Fruit fly (Drosophila melanogaster) whole organism, prepupa: ENCODE results near the gene CG7601.
A peak's percentile ranks its signal among the peaks of the same experiment; 100 is the strongest.

Experiments
- Blimp-1 ChIP-seq: fragments of 200-800 bp; sonication (Bioruptor generic); optimal IDR thresholded peaks from 3 replicates; lab custom pipeline; 2017; ENCODE audit warnings: missing biosample characterization, missing genetic modification characterization, mild to moderate bottlenecking, moderate library complexity, missing genetic modification reagents
- CG10631 ChIP-seq: fragments of 200-800 bp; sonication (Bioruptor generic); optimal IDR thresholded peaks from 2 replicates; lab custom pipeline; 2016; ENCODE audit warnings: missing biosample characterization, missing genetic modification characterization
- CG10669 ChIP-seq: fragments of 200-800 bp; sonication (Bioruptor generic); optimal IDR thresholded peaks from 3 replicates; lab custom pipeline; 2018; ENCODE audit warnings: missing biosample characterization, mild to moderate bottlenecking, missing genetic modification characterization, moderate library complexity
- CG11294 ChIP-seq: fragments of 200-800 bp; sonication (Bioruptor generic); IDR thresholded peaks from 2 replicates; pipeline ENCODE4 v1.3.6; 2022; ENCODE audit warnings: missing biosample characterization, missing genetic modification characterization
- CG11762 ChIP-seq: fragments of 200-800 bp; sonication (Bioruptor generic); optimal IDR thresholded peaks from 3 replicates; lab custom pipeline; 2016; ENCODE audit warnings: missing biosample characterization, missing genetic modification characterization; ENCODE audit not compliant: insufficient read depth
- CG15336 ChIP-seq: fragments of 200-800 bp; sonication (Bioruptor generic); IDR thresholded peaks from 2 replicates; pipeline ENCODE4 v1.3.6; 2022; ENCODE audit warnings: missing biosample characterization, missing genetic modification characterization
- CG1621 ChIP-seq: fragments of 200-800 bp; sonication (Bioruptor generic); optimal IDR thresholded peaks from 3 replicates; lab custom pipeline; 2018; ENCODE audit warnings: missing biosample characterization, mild to moderate bottlenecking, missing genetic modification characterization
- CG16779 ChIP-seq: fragments of 200-800 bp; sonication (Bioruptor generic); optimal IDR thresholded peaks from 3 replicates; lab custom pipeline; 2017; ENCODE audit warnings: missing biosample characterization, mild to moderate bottlenecking, missing genetic modification characterization
- CG3032 ChIP-seq: fragments of 200-800 bp; optimal IDR thresholded peaks from 2 replicates; lab custom pipeline; 2019; ENCODE audit warnings: missing biosample characterization, mild to moderate bottlenecking, missing genetic modification characterization, moderate library complexity
- CG31627 ChIP-seq: fragments of 200-800 bp; sonication (Bioruptor generic); optimal IDR thresholded peaks from 3 replicates; lab custom pipeline; 2016; ENCODE audit warnings: missing biosample characterization, missing genetic modification characterization
- CG32006 ChIP-seq: fragments of 200-800 bp; sonication (Bioruptor generic); optimal IDR thresholded peaks from 3 replicates; lab custom pipeline; 2017; ENCODE audit warnings: missing biosample characterization, mild to moderate bottlenecking, missing genetic modification characterization
- CG4318 ChIP-seq: fragments of 200-800 bp; sonication (Bioruptor generic); optimal IDR thresholded peaks from 3 replicates; lab custom pipeline; 2017; ENCODE audit warnings: missing biosample characterization, mild to moderate bottlenecking, missing genetic modification characterization
- CG6163 ChIP-seq: fragments of 200-800 bp; sonication (Bioruptor generic); IDR thresholded peaks from 3 replicates; pipeline ENCODE4 v1.3.6; 2022; ENCODE audit warnings: missing biosample characterization, missing genetic modification characterization
- CG6808 ChIP-seq: fragments of 200-800 bp; sonication (Bioruptor generic); optimal IDR thresholded peaks from 3 replicates; lab custom pipeline; 2017; ENCODE audit warnings: missing biosample characterization, missing genetic modification characterization, mild to moderate bottlenecking, moderate library complexity, missing genetic modification reagents
- CG6854 ChIP-seq: fragments of 200-800 bp; sonication (Bioruptor generic); optimal IDR thresholded peaks from 2 replicates; lab custom pipeline; 2017; ENCODE audit warnings: missing biosample characterization, mild to moderate bottlenecking, missing genetic modification characterization
- CG7368 ChIP-seq: fragments of 200-800 bp; sonication (Bioruptor generic); optimal IDR thresholded peaks from 3 replicates; lab custom pipeline; 2016; ENCODE audit warnings: missing biosample characterization, missing genetic modification characterization
- CG8119 ChIP-seq: fragments of 200-800 bp; sonication (Bioruptor generic); IDR thresholded peaks from 3 replicates; pipeline ENCODE4 v1.3.6; 2022; ENCODE audit warnings: missing biosample characterization, missing genetic modification characterization
- CG8319 ChIP-seq: fragments of 200-800 bp; sonication (Bioruptor generic); optimal IDR thresholded peaks from 3 replicates; lab custom pipeline; 2016; ENCODE audit warnings: missing biosample characterization, missing genetic modification characterization
- CG8632 ChIP-seq: fragments of 200-800 bp; sonication (Bioruptor generic); optimal IDR thresholded peaks from 3 replicates; lab custom pipeline; 2016; ENCODE audit warnings: missing biosample characterization, missing genetic modification characterization
- CG9139 ChIP-seq: fragments of 200-800 bp; sonication (Bioruptor generic); optimal IDR thresholded peaks from 3 replicates; lab custom pipeline; 2017; ENCODE audit warnings: missing biosample characterization, mild to moderate bottlenecking, missing genetic modification characterization
- Eip75B ChIP-seq: fragments of 200-800 bp; sonication (Bioruptor generic); optimal IDR thresholded peaks from 3 replicates; lab custom pipeline; 2016; ENCODE audit warnings: missing biosample characterization, missing genetic modification characterization
- Eip93F ChIP-seq: fragments of 200-800 bp; sonication (Bioruptor generic); optimal IDR thresholded peaks from 2 replicates; lab custom pipeline; 2016; ENCODE audit warnings: missing biosample characterization, mild to moderate bottlenecking, missing genetic modification characterization
- Ets96B ChIP-seq: fragments of 200-800 bp; optimal IDR thresholded peaks from 2 replicates; lab custom pipeline; 2019; ENCODE audit warnings: missing biosample characterization, mild to moderate bottlenecking, missing genetic modification characterization, moderate library complexity
- Gug ChIP-seq: fragments of 200-800 bp; sonication (Bioruptor generic); IDR thresholded peaks from 2 replicates; pipeline ENCODE4 v1.3.6; 2022; ENCODE audit warnings: missing biosample characterization, missing genetic modification characterization
- Hr38 ChIP-seq: sonication (Bioruptor generic); optimal IDR thresholded peaks from 2 replicates; lab custom pipeline; 2016; ENCODE audit warnings: missing biosample characterization, missing genetic modification characterization
- Hr39 ChIP-seq: fragments of 200-800 bp; sonication (Bioruptor generic); optimal IDR thresholded peaks from 2 replicates; lab custom pipeline; 2016; ENCODE audit warnings: missing biosample characterization, missing genetic modification characterization
- Hr4 ChIP-seq: fragments of 200-800 bp; sonication (Bioruptor generic); optimal IDR thresholded peaks from 3 replicates; lab custom pipeline; 2016; ENCODE audit warnings: missing biosample characterization, missing genetic modification characterization
- Lpt ChIP-seq: fragments of 200-800 bp; sonication (Bioruptor generic); optimal IDR thresholded peaks from 3 replicates; lab custom pipeline; 2016; ENCODE audit warnings: missing biosample characterization, missing genetic modification characterization
- Met ChIP-seq: fragments of 200-800 bp; sonication (Bioruptor generic); optimal IDR thresholded peaks from 3 replicates; lab custom pipeline; 2016; ENCODE audit warnings: missing biosample characterization, missing genetic modification characterization
- OdsH ChIP-seq: fragments of 200-800 bp; sonication (Bioruptor generic); optimal IDR thresholded peaks from 3 replicates; lab custom pipeline; 2016; ENCODE audit warnings: missing biosample characterization, missing genetic modification characterization
- Smox ChIP-seq: fragments of 200-800 bp; sonication (Bioruptor generic); optimal IDR thresholded peaks from 3 replicates; lab custom pipeline; 2016; ENCODE audit warnings: missing biosample characterization, missing genetic modification characterization
- Sox102F ChIP-seq: fragments of 200-800 bp; sonication (Bioruptor generic); optimal IDR thresholded peaks from 2 replicates; lab custom pipeline; 2016; ENCODE audit warnings: missing biosample characterization, mild to moderate bottlenecking, missing genetic modification characterization
- Sox14 ChIP-seq: fragments of 200-800 bp; sonication (Bioruptor generic); optimal IDR thresholded peaks from 3 replicates; lab custom pipeline; 2016; ENCODE audit warnings: missing biosample characterization, missing genetic modification characterization
- Sox15 ChIP-seq: fragments of 200-800 bp; sonication (Bioruptor generic); optimal IDR thresholded peaks from 3 replicates; lab custom pipeline; 2016; ENCODE audit warnings: missing biosample characterization, missing genetic modification characterization
- achi ChIP-seq: fragments of 200-800 bp; sonication (Bioruptor generic); optimal IDR thresholded peaks from 3 replicates; lab custom pipeline; 2016; ENCODE audit warnings: missing biosample characterization, missing genetic modification characterization
- acj6 ChIP-seq: fragments of 200-800 bp; sonication (Bioruptor generic); optimal IDR thresholded peaks from 3 replicates; lab custom pipeline; 2016; ENCODE audit warnings: missing biosample characterization, missing genetic modification characterization
- cyc ChIP-seq: fragments of 200-800 bp; sonication (Bioruptor generic); optimal IDR thresholded peaks from 3 replicates; lab custom pipeline; 2016; ENCODE audit warnings: missing biosample characterization, missing genetic modification characterization
- dac ChIP-seq: fragments of 200-800 bp; sonication (Bioruptor generic); optimal IDR thresholded peaks from 2 replicates; lab custom pipeline; 2017; ENCODE audit warnings: missing biosample characterization, mild to moderate bottlenecking, missing genetic modification characterization
- eg ChIP-seq: fragments of 200-800 bp; sonication (Bioruptor generic); IDR thresholded peaks from 3 replicates; pipeline ENCODE4 v1.3.6; 2022; ENCODE audit warnings: missing biosample characterization, missing genetic modification characterization
- fd59A ChIP-seq: fragments of 200-800 bp; sonication (Bioruptor generic); optimal IDR thresholded peaks from 2 replicates; lab custom pipeline; 2017; ENCODE audit warnings: missing biosample characterization, mild to moderate bottlenecking, missing genetic modification characterization, missing genetic modification reagents
- fkh ChIP-seq: fragments of 200-800 bp; sonication (Bioruptor generic); optimal IDR thresholded peaks from 3 replicates; lab custom pipeline; 2017; ENCODE audit warnings: missing biosample characterization, mild to moderate bottlenecking, missing genetic modification characterization, moderate library complexity
- lz ChIP-seq: fragments of 200-800 bp; sonication (Bioruptor generic); optimal IDR thresholded peaks from 3 replicates; lab custom pipeline; 2016; ENCODE audit warnings: missing biosample characterization, missing genetic modification characterization
- net ChIP-seq: fragments of 200-800 bp; sonication (Bioruptor generic); optimal IDR thresholded peaks from 3 replicates; lab custom pipeline; 2016; ENCODE audit warnings: missing biosample characterization, missing genetic modification characterization
- pdm3 ChIP-seq: fragments of 200-800 bp; sonication (Bioruptor generic); optimal IDR thresholded peaks from 3 replicates; lab custom pipeline; 2016; ENCODE audit warnings: missing biosample characterization, missing genetic modification characterization
- salr ChIP-seq, 2 experiments: fragments of 200-800 bp; sonication (Bioruptor generic); optimal IDR thresholded peaks; 3 replicates each; lab custom pipeline; 2016 to 2018; ENCODE audit warnings: missing biosample characterization in 2 of 2, missing genetic modification characterization in 2 of 2, mild to moderate bottlenecking in 1 of 2
- spab ChIP-seq: fragments of 200-800 bp; sonication (Bioruptor generic); optimal IDR thresholded peaks from 2 replicates; lab custom pipeline; 2017; ENCODE audit warnings: missing biosample characterization, mild to moderate bottlenecking, missing genetic modification characterization, missing genetic modification reagents
- topi ChIP-seq: fragments of 200-800 bp; sonication (Bioruptor generic); optimal IDR thresholded peaks from 3 replicates; lab custom pipeline; 2016; ENCODE audit warnings: missing biosample characterization, missing genetic modification characterization
- vri ChIP-seq: fragments of 200-800 bp; sonication (Bioruptor generic); optimal IDR thresholded peaks from 3 replicates; lab custom pipeline; 2016; ENCODE audit warnings: missing biosample characterization, mild to moderate bottlenecking, missing genetic modification characterization

CG7601 gene

DNA sequence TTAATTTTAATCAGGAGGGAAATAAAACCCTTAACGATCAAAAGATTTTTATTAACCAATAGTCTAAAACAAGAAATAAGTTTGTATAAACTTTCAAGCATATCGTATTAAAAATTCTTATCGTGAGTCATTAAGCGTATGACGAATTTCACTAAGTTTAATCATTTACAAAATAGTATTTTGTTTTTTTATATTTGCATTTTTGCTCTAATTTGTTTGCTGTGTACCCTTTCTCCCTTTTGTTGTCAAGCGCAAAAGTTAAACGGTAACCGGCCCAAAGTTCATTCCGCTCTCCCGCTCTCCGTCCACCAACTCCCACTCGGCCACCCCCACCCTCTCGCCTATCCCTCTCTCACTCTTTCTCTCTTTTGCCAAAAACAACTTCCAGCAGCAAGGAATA lies 27.3 kb upstream of the CG7601 start (continued):
- no peak for TF ChIP-seq fd59A (GFP tag; lab: Kevin White, UChicago)
- TF ChIP-seq OdsH (GFP tag; lab: Kevin White, UChicago): peak; percentile 37
- TF ChIP-seq CG16779 (tag; lab: Kevin White, UChicago): no peak
- no peak for TF ChIP-seq Hr38 (GFP tag; lab: Kevin White, UChicago)
- TF ChIP-seq Sox15 (GFP tag; lab: Kevin White, UChicago): no peak
- no peak for TF ChIP-seq Gug
- TF ChIP-seq acj6 (GFP tag; lab: Kevin White, UChicago): peak; percentile 32
- TF ChIP-seq spab (GFP tag; lab: Kevin White, UChicago): no peak
- TF ChIP-seq Hr4 (GFP tag; lab: Kevin White, UChicago): no peak
- TF ChIP-seq CG15336: peak; percentile 46
- peak; percentile 33; the same call in 1 of the 3 replicates for TF ChIP-seq CG6163 (GFP tag; lab: Robert Waterston, UW)
- TF ChIP-seq Lpt (GFP tag; lab: Kevin White, UChicago): no peak
- no peak for TF ChIP-seq dac (GFP tag; lab: Kevin White, UChicago)
- TF ChIP-seq salr (GFP tag; optimal IDR thresholded peaks at IDR 0.05; lab: Kevin White, UChicago): no peak
- TF ChIP-seq Sox102F (GFP tag; lab: Kevin White, UChicago): peak; percentile 33
- TF ChIP-seq CG8119 (GFP tag; lab: Robert Waterston, UW): no peak
- TF ChIP-seq CG7368 (GFP tag; lab: Kevin White, UChicago): no peak
- no peak for TF ChIP-seq CG9139
- TF ChIP-seq CG3032 (tag; lab: Kevin White, UChicago): no peak
- TF ChIP-seq CG10669: peak; percentile 1
- TF ChIP-seq Hr39: peak; percentile 68
- no peak for TF ChIP-seq Eip93F (GFP tag; lab: Kevin White, UChicago)
- TF ChIP-seq achi: peak; percentile 21
- TF ChIP-seq CG6808 (GFP tag; lab: Kevin White, UChicago): no peak
- TF ChIP-seq CG31627 (GFP tag; lab: Kevin White, UChicago): peak; percentile 67
- TF ChIP-seq Eip75B (GFP tag; lab: Kevin White, UChicago): no peak
- no peak for TF ChIP-seq CG1621
- peak; percentile 79 for TF ChIP-seq topi (GFP tag; lab: Kevin White, UChicago)
- TF ChIP-seq CG8319 (GFP tag; lab: Kevin White, UChicago): no peak
- no peak for TF ChIP-seq vri (GFP tag; lab: Kevin White, UChicago)
- no peak for TF ChIP-seq Ets96B (tag; lab: Kevin White, UChicago)
- no peak for TF ChIP-seq net
- TF ChIP-seq CG11762: no peak
- TF ChIP-seq CG11294 (GFP tag; lab: Robert Waterston, UW): no peak
- TF ChIP-seq Smox (GFP tag; lab: Kevin White, UChicago): peak; percentile 61
- TF ChIP-seq pdm3 (GFP tag; lab: Kevin White, UChicago): peak; percentile 3
- TF ChIP-seq fkh (GFP tag; lab: Kevin White, UChicago): no peak

DNA sequence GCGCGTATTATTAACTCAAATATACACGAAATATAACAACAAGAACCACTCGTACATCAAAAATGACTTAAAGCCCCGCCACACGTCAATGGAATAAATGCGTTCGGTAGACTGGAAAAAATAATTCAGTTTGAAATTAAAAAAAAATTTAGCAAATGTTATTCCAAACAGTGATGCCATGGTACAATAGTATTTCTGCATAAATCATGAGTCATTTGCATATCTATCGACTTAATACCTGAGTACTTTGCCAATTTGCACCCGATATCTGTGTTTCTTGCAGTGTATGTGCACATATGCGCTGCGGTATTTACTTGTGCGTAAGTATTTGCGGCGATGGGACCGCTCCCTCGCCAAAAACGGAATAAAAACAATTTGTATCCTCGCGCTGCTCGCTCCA lies 26.6 kb upstream of the CG7601 start:
- TF ChIP-seq lz (GFP tag; lab: Kevin White, UChicago) (peak; percentile 98), CG6808 (GFP tag; lab: Kevin White, UChicago) (peak; percentile 66), Hr4 (GFP tag; lab: Kevin White, UChicago) (peak; percentile 79), Eip75B (GFP tag; lab: Kevin White, UChicago) (peak; percentile 93), Lpt (GFP tag; lab: Kevin White, UChicago) (peak; percentile 67), CG9139 (peak; percentile 53), cyc (peak; percentile 99), CG11294 (GFP tag; lab: Robert Waterston, UW) (peak; percentile 65; the same call in 1 of the 2 replicates), CG7368 (GFP tag; lab: Kevin White, UChicago) (peak; percentile 93), CG32006 (GFP tag; lab: Kevin White, UChicago) (peak; percentile 70), salr (GFP tag; optimal IDR thresholded peaks at IDR 0.05; lab: Kevin White, UChicago) (peak; percentile 61 to 65), CG6854 (GFP tag; lab: Kevin White, UChicago) (peak; percentile 96), Sox102F (GFP tag; lab: Kevin White, UChicago) (peak; percentile 99), Sox14 (peak; percentile 97), CG6163 (GFP tag; lab: Robert Waterston, UW) (peak; percentile 90), CG8632 (GFP tag; lab: Kevin White, UChicago) (peak; percentile 93), Blimp-1 (peak; percentile 92), Gug (peak; percentile 31; the same call in 1 of the 2 replicates), achi (peak; percentile 90), fkh (GFP tag; lab: Kevin White, UChicago) (no peak), CG15336 (peak; percentile 77), Hr38 (GFP tag; lab: Kevin White, UChicago) (no peak), CG4318 (peak; percentile 22), CG10631 (peak; percentile 89), Met (peak; percentile 97), CG11762 (peak; percentile 90), vri (GFP tag; lab: Kevin White, UChicago) (peak; percentile 96), net (peak; percentile 86), dac (GFP tag; lab: Kevin White, UChicago) (no peak), eg (GFP tag; lab: Robert Waterston, UW) (peak; percentile 83)
